In genomic region chrIII:5449762-5450308, ce11 we compare ENCODE assay signal across 1 worm cellular context.
A peak's percentile ranks its signal among the peaks of the same experiment; 100 is the strongest.
TF ChIP-seq lines count a peak whose summit lies in the region.

TSS of gene F48E8.8 (minus strand) at chrIII:5449812.

TF ChIP-seq in whole organism, L4 larva, 104 proteins besides CTCF, POLR2A, EP300 and RAD21 (continued from another document):
- TF ChIP-seq nhr-11 (tag; optimal IDR thresholded peaks at IDR 0.05; lab: Kevin White, UChicago) (peak; percentile 12), nhr-6 (tag; optimal IDR thresholded peaks at IDR 0.05; lab: Kevin White, UChicago) (peak; percentile 21), vab-7 (GFP tag; IDR thresholded peaks at IDR 0.05; lab: Robert Waterston, UW) (0 out of 2 replicates have a peak, but pooled peaks have one; percentile 12), unc-62 (GFP tag; optimal IDR thresholded peaks at IDR 0.05 in 1 of 2; lab: Kevin White, UChicago) (peak in 1 of 2 experiments; percentile 89), unc-62 (tag; optimal IDR thresholded peaks at IDR 0.05; lab: Kevin White, UChicago) (no peak), mes-2 (tag; optimal IDR thresholded peaks at IDR 0.05; lab: Kevin White, UChicago; ENCODE audit: poor library complexity, severe bottlenecking) (peak; percentile 73), lin-13 (GFP tag; optimal IDR thresholded peaks at IDR 0.05; lab: Kevin White, UChicago) (peak; percentile 25), nhr-28 (tag; optimal IDR thresholded peaks at IDR 0.05; lab: Kevin White, UChicago) (peak; percentile 45), R02D3.7 (tag; optimal IDR thresholded peaks at IDR 0.05; lab: Kevin White, UChicago) (no peak), zip-11 (GFP tag; IDR thresholded peaks at IDR 0.05; lab: Robert Waterston, UW) (no peak)
TF ChIP-seq in whole organism, L4 larva: peak in this region for 23.
